Worm (Caenorhabditis elegans) whole organism, young adult: ENCODE results near the gene gur-3.

Experiments
- B0261.1 ChIP-seq: sonication (generic microtip); optimal IDR thresholded peaks from 2 replicates; lab custom pipeline; 2016; ENCODE audit warnings: mild to moderate bottlenecking, missing genetic modification characterization, moderate library complexity, missing compliant biosample characterization
- C06A6.2 ChIP-seq: fragments of 200-800 bp; sonication (Bioruptor generic); conservative IDR thresholded peaks from 2 replicates; pipeline ENCODE4 v1.3.6; 2022; ENCODE audit warnings: missing genetic modification characterization, missing compliant biosample characterization
- D2030.7 ChIP-seq: fragments of 200-800 bp; sonication (Bioruptor generic); IDR thresholded peaks from 2 replicates; pipeline ENCODE4 v1.3.6; 2022; ENCODE audit warnings: missing genetic modification reagents, missing genetic modification characterization, missing compliant biosample characterization
- F22D6.2 ChIP-seq: sonication (generic microtip); optimal IDR thresholded peaks from 2 replicates; lab custom pipeline; 2016; ENCODE audit warnings: mild to moderate bottlenecking, missing genetic modification characterization, missing compliant biosample characterization
- F37B4.10 ChIP-seq: fragments of 200-800 bp; sonication (Bioruptor generic); IDR thresholded peaks from 2 replicates; pipeline ENCODE4 v1.3.6; 2022; ENCODE audit warnings: missing genetic modification characterization, missing compliant biosample characterization
- F39B2.1 ChIP-seq: fragments of 200-800 bp; sonication (Bioruptor generic); IDR thresholded peaks from 2 replicates; pipeline ENCODE4 v1.3.6; 2022; ENCODE audit warnings: missing genetic modification reagents, missing genetic modification characterization, missing compliant biosample characterization
- Y53F4B.3 ChIP-seq: fragments of 200-800 bp; sonication (Bioruptor generic); IDR thresholded peaks from 2 replicates; pipeline ENCODE4 v1.3.6; 2022; ENCODE audit warnings: missing genetic modification reagents, missing genetic modification characterization, missing compliant biosample characterization
- aptf-2 ChIP-seq: fragments of 200-800 bp; sonication (Bioruptor generic); conservative IDR thresholded peaks from 2 replicates; pipeline ENCODE4 v1.3.6; 2022; ENCODE audit warnings: missing genetic modification reagents, missing genetic modification characterization, missing compliant biosample characterization
- athp-1 ChIP-seq: sonication (generic microtip); optimal IDR thresholded peaks from 2 replicates; lab custom pipeline; 2017; ENCODE audit warnings: mild to moderate bottlenecking, missing genetic modification characterization, missing compliant biosample characterization
- attf-6 ChIP-seq: fragments of 200-800 bp; sonication (Bioruptor generic); IDR thresholded peaks from 2 replicates; pipeline ENCODE4 v1.3.6; 2022; ENCODE audit warnings: missing genetic modification reagents, missing genetic modification characterization, missing compliant biosample characterization
- cebp-1 ChIP-seq, 2 experiments: fragments of 200-800 bp in 1 of 2; sonication (Bioruptor generic) in 1 of 2; sonication (generic microtip) in 1 of 2; IDR thresholded peaks in 1 of 2; optimal IDR thresholded peaks in 1 of 2; 2 replicates each; pipeline versions ENCODE4 v1.3.6 to Lab custom; 2017 to 2022; ENCODE audit warnings: missing compliant biosample characterization in 2 of 2, missing genetic modification characterization in 2 of 2, mild to moderate bottlenecking in 1 of 2, missing genetic modification reagents in 1 of 2, moderate library complexity in 1 of 2
- egl-44 ChIP-seq: fragments of 200-800 bp; sonication (Bioruptor generic); IDR thresholded peaks from 2 replicates; pipeline ENCODE4 v1.3.6; 2022; ENCODE audit warnings: missing genetic modification reagents, missing genetic modification characterization, missing compliant biosample characterization
- egrh-3 ChIP-seq: fragments of 200-800 bp; sonication (Bioruptor generic); IDR thresholded peaks from 2 replicates; pipeline ENCODE4 v1.3.6; 2022; ENCODE audit warnings: missing genetic modification reagents, missing genetic modification characterization, missing compliant biosample characterization
- him-1 ChIP-seq: sonication (generic microtip); optimal IDR thresholded peaks from 2 replicates; lab custom pipeline; 2016; ENCODE audit warnings: missing genotype, missing genetic modification reagents, missing genetic modification characterization, missing compliant biosample characterization
- hlh-26 ChIP-seq: fragments of 200-800 bp; sonication (Bioruptor generic); conservative IDR thresholded peaks from 2 replicates; pipeline ENCODE4 v1.3.6; 2022; ENCODE audit warnings: missing genetic modification reagents, missing genetic modification characterization, missing compliant biosample characterization
- hmg-1.2 ChIP-seq: fragments of 200-800 bp; sonication (Bioruptor generic); IDR thresholded peaks from 2 replicates; pipeline ENCODE4 v1.3.6; 2022; ENCODE audit warnings: missing genetic modification reagents, missing genetic modification characterization, missing compliant biosample characterization
- hmg-20 ChIP-seq: fragments of 200-800 bp; sonication (Bioruptor generic); IDR thresholded peaks from 2 replicates; pipeline ENCODE4 v1.3.6; 2022; ENCODE audit warnings: missing genetic modification reagents, missing genetic modification characterization, missing compliant biosample characterization
- hrde-1 ChIP-seq: sonication (generic microtip); optimal IDR thresholded peaks from 2 replicates; lab custom pipeline; 2016; ENCODE audit warnings: missing genetic modification characterization, mild to moderate bottlenecking, missing compliant biosample characterization, moderate library complexity, missing genotype, missing genetic modification reagents, borderline replicate concordance
- hsf-1 ChIP-seq: fragments of 200-800 bp; sonication (Bioruptor generic); IDR thresholded peaks from 2 replicates; pipeline ENCODE4 v1.3.6; 2022; ENCODE audit warnings: missing genetic modification reagents, missing genetic modification characterization, missing compliant biosample characterization
- lag-1 ChIP-seq: fragments of 200-800 bp; sonication (Bioruptor generic); IDR thresholded peaks from 2 replicates; pipeline ENCODE4 v1.3.6; 2022; ENCODE audit warnings: missing genetic modification reagents, missing genetic modification characterization, missing compliant biosample characterization
- let-607 ChIP-seq, 2 experiments: fragments of 200-800 bp in 1 of 2; sonication (Bioruptor generic) in 1 of 2; sonication (generic microtip) in 1 of 2; optimal IDR thresholded peaks; 2 replicates each; lab custom pipeline; 2016 to 2018; ENCODE audit warnings: mild to moderate bottlenecking in 2 of 2, missing compliant biosample characterization in 2 of 2, missing genetic modification characterization in 2 of 2, moderate library complexity in 2 of 2, missing genotype in 1 of 2
- lin-26 ChIP-seq: fragments of 200-800 bp; sonication (Bioruptor generic); IDR thresholded peaks from 2 replicates; pipeline ENCODE4 v1.3.6; 2022; ENCODE audit warnings: missing genetic modification reagents, missing genetic modification characterization, missing compliant biosample characterization
- lsl-1 ChIP-seq: fragments of 200-800 bp; sonication (Bioruptor generic); optimal IDR thresholded peaks from 2 replicates; lab custom pipeline; 2018; ENCODE audit warnings: mild to moderate bottlenecking, missing genetic modification characterization, moderate library complexity, missing compliant biosample characterization
- madf-3 ChIP-seq: fragments of 200-800 bp; sonication (Bioruptor generic); IDR thresholded peaks from 2 replicates; pipeline ENCODE4 v1.3.6; 2022; ENCODE audit warnings: missing genetic modification reagents, missing genetic modification characterization, missing compliant biosample characterization
- madf-8 ChIP-seq: fragments of 200-800 bp; sonication (Bioruptor generic); conservative IDR thresholded peaks from 2 replicates; pipeline ENCODE4 v1.3.6; 2022; ENCODE audit warnings: missing genetic modification reagents, missing genetic modification characterization, missing compliant biosample characterization
- nfyb-1 ChIP-seq: fragments of 200-800 bp; sonication (Bioruptor generic); IDR thresholded peaks from 2 replicates; pipeline ENCODE4 v1.3.6; 2022; ENCODE audit warnings: missing genetic modification reagents, missing genetic modification characterization, missing compliant biosample characterization
- nhr-80 ChIP-seq: sonication (generic microtip); optimal IDR thresholded peaks from 2 replicates; lab custom pipeline; 2016; ENCODE audit warnings: missing genetic modification characterization, missing compliant biosample characterization
- snpc-3.4 ChIP-seq: sonication (generic microtip); optimal IDR thresholded peaks from 2 replicates; lab custom pipeline; 2017; ENCODE audit warnings: missing genetic modification characterization, mild to moderate bottlenecking, missing compliant biosample characterization, antibody characterized with exemption, moderate library complexity, missing genotype, missing genetic modification reagents
- sptf-2 ChIP-seq: fragments of 200-800 bp; sonication (Bioruptor generic); optimal IDR thresholded peaks from 2 replicates; lab custom pipeline; 2018; ENCODE audit warnings: mild to moderate bottlenecking, missing genetic modification characterization, missing compliant biosample characterization
- tbx-9 ChIP-seq: sonication (generic microtip); optimal IDR thresholded peaks from 2 replicates; lab custom pipeline; 2016; ENCODE audit warnings: borderline replicate concordance, missing genetic modification characterization, inconsistent platforms, missing compliant biosample characterization
- tlf-1 ChIP-seq: fragments of 200-800 bp; sonication (Bioruptor generic); optimal IDR thresholded peaks from 2 replicates; lab custom pipeline; 2018; ENCODE audit warnings: mild to moderate bottlenecking, missing genetic modification characterization, missing compliant biosample characterization
- xnd-1 ChIP-seq: sonication (generic microtip); optimal IDR thresholded peaks from 2 replicates; lab custom pipeline; 2016; ENCODE audit warnings: missing genotype, missing genetic modification reagents, missing genetic modification characterization, missing compliant biosample characterization
- zim-3 ChIP-seq: sonication (generic microtip); optimal IDR thresholded peaks from 2 replicates; lab custom pipeline; 2017; ENCODE audit warnings: mild to moderate bottlenecking, missing genetic modification characterization, moderate library complexity, missing compliant biosample characterization
- ztf-3 ChIP-seq: fragments of 200-800 bp; sonication (Bioruptor generic); optimal IDR thresholded peaks from 2 replicates; lab custom pipeline; 2018; ENCODE audit warnings: mild to moderate bottlenecking, missing genetic modification characterization, missing compliant biosample characterization

Gene gur-3

ce11 chrX:10406203-10406602, at the start of gene gur-3:
gur-3 (minus strand) TSS chrX:10406303.
- no peak for TF ChIP-seq hsf-1
- no peak for TF ChIP-seq xnd-1
- TF ChIP-seq B0261.1 (tag; lab: Kevin White, UChicago), result no peak
- no peak for TF ChIP-seq let-607 (tag; optimal IDR thresholded peaks at IDR 0.05; lab: Kevin White, UChicago)
- TF ChIP-seq lin-26 (GFP tag; lab: Robert Waterston, UW), result no peak
- no peak for TF ChIP-seq hmg-1.2 (GFP tag; lab: Robert Waterston, UW)
- TF ChIP-seq D2030.7, result no peak
- no peak for TF ChIP-seq hlh-26 (GFP tag; lab: Robert Waterston, UW)
- no peak for TF ChIP-seq C06A6.2

- TF ChIP-seq F39B2.1 (GFP tag; lab: Robert Waterston, UW) (no peak), lin-26 (GFP tag; lab: Robert Waterston, UW) (no peak), snpc-3.4 (no peak), hrde-1 (tag; lab: Kevin White, UChicago) (no peak), attf-6 (no peak), F37B4.10 (GFP tag; lab: Robert Waterston, UW) (no peak), egrh-3 (GFP tag; lab: Robert Waterston, UW) (no peak), tbx-9 (tag; lab: Kevin White, UChicago) (no peak), athp-1 (tag; lab: Kevin White, UChicago) (no peak), ztf-3 (GFP tag; lab: Kevin White, UChicago) (no peak), egl-44 (GFP tag; lab: Robert Waterston, UW) (no peak), lsl-1 (GFP tag; lab: Kevin White, UChicago) (no peak), madf-3 (GFP tag; lab: Robert Waterston, UW) (no peak), aptf-2 (no peak), nfyb-1 (GFP tag; lab: Robert Waterston, UW) (no peak), hlh-26 (GFP tag; lab: Robert Waterston, UW) (no peak), F22D6.2 (tag; lab: Kevin White, UChicago) (no peak), let-607 (tag; optimal IDR thresholded peaks at IDR 0.05; lab: Kevin White, UChicago) (no peak)
- TF ChIP-seq, all 124 proteins: peak for 0
Observed at ce11 chrX:10453960-10454359, 47.9 kb upstream of the gur-3 start, which contains the start of gene lgc-41. lgc-41 (plus strand) TSS chrX:10454260.

- TF ChIP-seq nhr-80 (no peak), him-1 (tag; lab: Kevin White, UChicago) (no peak), lag-1 (GFP tag; lab: Robert Waterston, UW) (no peak), tlf-1 (GFP tag; lab: Kevin White, UChicago) (no peak), cebp-1 (GFP tag; IDR thresholded peaks at IDR 0.05; lab: Robert Waterston, UW) (no peak), cebp-1 (tag; optimal IDR thresholded peaks at IDR 0.05; lab: Kevin White, UChicago) (no peak), attf-6 (no peak), Y53F4B.3 (no peak), madf-3 (GFP tag; lab: Robert Waterston, UW) (no peak), zim-3 (no peak), sptf-2 (GFP tag; lab: Kevin White, UChicago) (no peak)
Observed at ce11 chrX:10446982-10447381, 40.9 kb upstream of the gur-3 start, which contains the start of gene C39B10.5. C39B10.5 (plus strand) TSS chrX:10447343.

ce11 chrX:10444705-10445104, 38.6 kb upstream of the gur-3 start, which contains the start of gene C39B10.4:
C39B10.4 (plus strand) TSS chrX:10445005.
- TF ChIP-seq snpc-3.4 (no peak), hmg-20 (GFP tag; lab: Robert Waterston, UW) (no peak), zim-3 (no peak), madf-8 (GFP tag; lab: Robert Waterston, UW) (no peak)
